Fruit fly (Drosophila melanogaster): ENCODE data around the gene Glyp.

DNA sequence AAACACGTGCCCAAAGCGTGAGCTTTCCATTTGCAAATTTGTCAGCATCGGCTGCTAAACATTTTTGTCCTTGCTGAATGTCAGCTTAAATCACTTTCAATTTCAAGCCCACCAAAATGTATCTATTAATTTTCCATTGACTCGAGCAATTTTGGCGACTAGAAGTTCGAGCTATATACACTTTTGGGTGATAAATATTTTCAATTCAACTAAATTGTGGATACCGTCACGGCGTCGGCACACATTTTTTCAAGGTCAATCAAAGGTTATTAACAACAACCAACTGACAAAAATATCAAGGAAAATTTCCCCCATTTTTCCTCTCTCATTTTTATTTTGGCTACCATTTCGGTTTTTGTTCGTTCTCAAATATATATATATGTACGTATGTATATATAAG lies 1.6 kb downstream of the Glyp start:
- TF ChIP-seq CG8478 (optimal IDR thresholded peaks at IDR 0.05) (no peak), CTCF (optimal IDR thresholded peaks at IDR 0.05) (no peak)

Measured in S2 (cell line).